Fruit fly (Drosophila melanogaster) whole organism, pupa: ENCODE measurements around the gene CG8064.

Source experiments
- CG10348 ChIP-seq: fragments of 200-800 bp; sonication (Bioruptor generic); IDR thresholded peaks from 2 replicates; pipeline ENCODE4 v1.3.6; 2022; ENCODE audit warnings: missing biosample characterization, missing genetic modification characterization
- CG12605 ChIP-seq: fragments of 200-800 bp; sonication (Bioruptor generic); IDR thresholded peaks from 2 replicates; pipeline ENCODE4 v1.3.6; 2022; ENCODE audit warnings: missing biosample characterization, missing genetic modification characterization
- CG13204 ChIP-seq: fragments of 200-800 bp; sonication (Bioruptor generic); optimal IDR thresholded peaks from 2 replicates; lab custom pipeline; 2018; ENCODE audit warnings: missing biosample characterization, mild to moderate bottlenecking, missing genetic modification characterization, moderate library complexity
- CG14655 ChIP-seq: fragments of 200-800 bp; sonication (Bioruptor generic); optimal IDR thresholded peaks from 3 replicates; lab custom pipeline; 2017; ENCODE audit warnings: mild to moderate bottlenecking, missing biosample characterization, missing genetic modification reagents, missing genetic modification characterization
- CG15710 ChIP-seq: fragments of 200-800 bp; sonication (Bioruptor generic); optimal IDR thresholded peaks from 2 replicates; lab custom pipeline; 2018; ENCODE audit warnings: missing biosample characterization, mild to moderate bottlenecking, missing genetic modification characterization, moderate library complexity
- CG17806 ChIP-seq: fragments of 200-800 bp; sonication (Bioruptor generic); optimal IDR thresholded peaks from 2 replicates; lab custom pipeline; 2018; ENCODE audit warnings: missing biosample characterization, mild to moderate bottlenecking, missing genetic modification characterization, moderate library complexity
- CG32121 ChIP-seq: fragments of 200-800 bp; sonication (Bioruptor generic); IDR thresholded peaks from 2 replicates; pipeline ENCODE4 v1.3.6; 2022; ENCODE audit warnings: missing biosample characterization, missing genetic modification characterization
- CG34367 ChIP-seq: fragments of 200-800 bp; sonication (Bioruptor generic); optimal IDR thresholded peaks from 2 replicates; lab custom pipeline; 2018; ENCODE audit warnings: missing biosample characterization, mild to moderate bottlenecking, missing genetic modification characterization
- CG4496 ChIP-seq: fragments of 200-800 bp; sonication (Bioruptor generic); IDR thresholded peaks from 3 replicates; pipeline ENCODE4 v1.3.6; 2022; ENCODE audit warnings: missing biosample characterization, missing genetic modification characterization
- CG8159 ChIP-seq: fragments of 200-800 bp; sonication (Bioruptor generic); optimal IDR thresholded peaks from 3 replicates; lab custom pipeline; 2018; ENCODE audit warnings: missing biosample characterization, mild to moderate bottlenecking, missing genetic modification characterization, moderate library complexity
- CG8301 ChIP-seq: fragments of 200-800 bp; sonication (Bioruptor generic); optimal IDR thresholded peaks from 2 replicates; lab custom pipeline; 2018; ENCODE audit warnings: missing biosample characterization, mild to moderate bottlenecking, missing genetic modification characterization
- CG9948 ChIP-seq: fragments of 200-800 bp; sonication (Bioruptor generic); optimal IDR thresholded peaks from 2 replicates; lab custom pipeline; 2018; ENCODE audit warnings: missing biosample characterization, mild to moderate bottlenecking, missing genetic modification characterization, moderate library complexity
- D1 ChIP-seq: fragments of 200-800 bp; sonication (Bioruptor generic); optimal IDR thresholded peaks from 2 replicates; lab custom pipeline; 2018; ENCODE audit warnings: missing biosample characterization, mild to moderate bottlenecking, missing genetic modification characterization, moderate library complexity
- EcR ChIP-seq: fragments of 200-800 bp; sonication (Bioruptor generic); optimal IDR thresholded peaks from 3 replicates; lab custom pipeline; 2019; ENCODE audit warnings: missing biosample characterization, missing genetic modification characterization, mild to moderate bottlenecking, moderate library complexity, missing genetic modification reagents
- Ets98B ChIP-seq: fragments of 200-800 bp; sonication (Bioruptor generic); IDR thresholded peaks from 2 replicates; pipeline ENCODE4 v1.3.6; 2022; ENCODE audit warnings: missing biosample characterization, missing genetic modification characterization
- Pif1A ChIP-seq: fragments of 200-800 bp; sonication (Bioruptor generic); optimal IDR thresholded peaks from 3 replicates; lab custom pipeline; 2016; ENCODE audit warnings: missing biosample characterization, missing genetic modification characterization
- Pif1B ChIP-seq: fragments of 200-800 bp; sonication (Bioruptor generic); optimal IDR thresholded peaks from 3 replicates; lab custom pipeline; 2016; ENCODE audit warnings: missing biosample characterization, missing genetic modification characterization
- Snoo ChIP-seq: fragments of 200-800 bp; sonication (Bioruptor generic); optimal IDR thresholded peaks from 3 replicates; lab custom pipeline; 2017; ENCODE audit warnings: missing biosample characterization, mild to moderate bottlenecking, missing genetic modification characterization, inconsistent platforms
- fd96Ca ChIP-seq: fragments of 200-800 bp; sonication (Bioruptor generic); IDR thresholded peaks from 3 replicates; pipeline ENCODE4 v1.3.6; 2022; ENCODE audit warnings: missing biosample characterization, missing genetic modification characterization
- gl ChIP-seq: fragments of 200-800 bp; sonication (Bioruptor generic); optimal IDR thresholded peaks from 2 replicates; lab custom pipeline; 2018; ENCODE audit warnings: missing biosample characterization, mild to moderate bottlenecking, missing genetic modification characterization
- rn ChIP-seq: fragments of 200-800 bp; sonication (Bioruptor generic); IDR thresholded peaks from 2 replicates; pipeline ENCODE4 v1.3.6; 2022; ENCODE audit warnings: missing biosample characterization, missing genetic modification characterization

CG8064 gene

dm6 chr3R:18298900-18299321 is 15.5 kb downstream of the CG8064 start, which contains the start of gene Dlc90F:
Gene Dlc90F, plus strand, starts transcription at chr3R:18299229.
- no peak for TF ChIP-seq Pif1A (GFP tag; lab: Kevin White, UChicago)
- no peak for TF ChIP-seq Pif1B (GFP tag; lab: Kevin White, UChicago)
- TF ChIP-seq CG10348, result no peak
- TF ChIP-seq CG9948, result peak; percentile 43
- TF ChIP-seq gl (tag; lab: Kevin White, UChicago), result no peak
- TF ChIP-seq CG17806, result peak; percentile 58
- TF ChIP-seq fd96Ca (GFP tag; lab: Robert Waterston, UW), result peak; percentile 59
- TF ChIP-seq Snoo (tag; lab: Kevin White, UChicago), result peak; percentile 20
- TF ChIP-seq CG13204 (GFP tag; lab: Kevin White, UChicago), result no peak
- 0 out of 2 replicates have a peak, but pooled peaks have one; percentile 8 for TF ChIP-seq rn (GFP tag; lab: Robert Waterston, UW)
- peak; percentile 51 for TF ChIP-seq CG34367 (tag; lab: Kevin White, UChicago)
- TF ChIP-seq CG32121, result no peak
- 0 out of 2 replicates have a peak, but pooled peaks have one; percentile 42 for TF ChIP-seq CG12605 (GFP tag; lab: Robert Waterston, UW)
- peak; percentile 76; the same call in 1 of the 3 replicates for TF ChIP-seq CG4496 (GFP tag; lab: Robert Waterston, UW)
- no peak for TF ChIP-seq D1 (tag; lab: Kevin White, UChicago)
- TF ChIP-seq Ets98B (GFP tag; lab: Robert Waterston, UW), result peak; percentile 62
- peak; percentile 29 for TF ChIP-seq CG8301 (tag; lab: Kevin White, UChicago)
- no peak for TF ChIP-seq CG14655 (GFP tag; lab: Kevin White, UChicago)
- no peak for TF ChIP-seq CG8159 (tag; lab: Kevin White, UChicago)
- TF ChIP-seq CG15710 (tag; lab: Kevin White, UChicago), result peak; percentile 68
- no peak for TF ChIP-seq EcR

dm6 chr3R:18301569-18301968 is 18.1 kb downstream of the CG8064 start, which contains the start of gene Polr1E:
Gene Polr1E, minus strand, starts transcription at chr3R:18301728.
- TF ChIP-seq CG14655 (GFP tag; lab: Kevin White, UChicago) (no peak), D1 (tag; lab: Kevin White, UChicago) (peak; percentile 76), CG17806 (no peak), Pif1A (GFP tag; lab: Kevin White, UChicago) (no peak)
- TF ChIP-seq, all 21 proteins: peak for 1

- TF ChIP-seq CG32121 (no peak), D1 (tag; lab: Kevin White, UChicago) (no peak), Pif1B (GFP tag; lab: Kevin White, UChicago) (no peak), gl (tag; lab: Kevin White, UChicago) (no peak), rn (GFP tag; lab: Robert Waterston, UW) (no peak), fd96Ca (GFP tag; lab: Robert Waterston, UW) (no peak), CG15710 (tag; lab: Kevin White, UChicago) (no peak), CG13204 (GFP tag; lab: Kevin White, UChicago) (no peak), CG12605 (GFP tag; lab: Robert Waterston, UW) (no peak), CG14655 (GFP tag; lab: Kevin White, UChicago) (no peak), CG8159 (tag; lab: Kevin White, UChicago) (no peak)
Measured at dm6 chr3R:18302749-18303148, 19.3 kb downstream of the CG8064 start, which contains the start of gene CG7126. Gene CG7126, minus strand, starts transcription at chr3R:18302849.

dm6 chr3R:18309910-18310309 is 26.4 kb downstream of the CG8064 start:
- TF ChIP-seq CG8301 (tag; lab: Kevin White, UChicago), result no peak
- TF ChIP-seq CG17806, result no peak
- TF ChIP-seq CG4496 (GFP tag; lab: Robert Waterston, UW), result 0 out of 3 replicates have a peak, but pooled peaks have one; percentile 7

dm6 chr3R:18310766-18311367 is 27.4 kb downstream of the CG8064 start:
- TF ChIP-seq CG14655 (GFP tag; lab: Kevin White, UChicago) (no peak), Ets98B (GFP tag; lab: Robert Waterston, UW) (peak; percentile 50), CG15710 (tag; lab: Kevin White, UChicago) (peak; percentile 66), CG32121 (0 out of 2 replicates have a peak, but pooled peaks have one; percentile 15), Pif1A (GFP tag; lab: Kevin White, UChicago) (no peak), CG8301 (tag; lab: Kevin White, UChicago) (no peak), CG8159 (tag; lab: Kevin White, UChicago) (peak; percentile 76), CG34367 (tag; lab: Kevin White, UChicago) (no peak), CG12605 (GFP tag; lab: Robert Waterston, UW) (0 out of 2 replicates have a peak, but pooled peaks have one; percentile 11), D1 (tag; lab: Kevin White, UChicago) (peak; percentile 33), CG4496 (GFP tag; lab: Robert Waterston, UW) (peak; percentile 59; the same call in 2 of the 3 replicates), CG17806 (peak; percentile 2), Snoo (tag; lab: Kevin White, UChicago) (no peak), fd96Ca (GFP tag; lab: Robert Waterston, UW) (peak; percentile 57; the same call in 1 of the 3 replicates), Pif1B (GFP tag; lab: Kevin White, UChicago) (no peak), CG9948 (peak; percentile 64), EcR (peak; percentile 28), CG13204 (GFP tag; lab: Kevin White, UChicago) (peak; percentile 32)
